Worm (Caenorhabditis elegans): ENCODE data around the gene Y70C5A.3.

The Y70C5A.3 gene

DNA sequence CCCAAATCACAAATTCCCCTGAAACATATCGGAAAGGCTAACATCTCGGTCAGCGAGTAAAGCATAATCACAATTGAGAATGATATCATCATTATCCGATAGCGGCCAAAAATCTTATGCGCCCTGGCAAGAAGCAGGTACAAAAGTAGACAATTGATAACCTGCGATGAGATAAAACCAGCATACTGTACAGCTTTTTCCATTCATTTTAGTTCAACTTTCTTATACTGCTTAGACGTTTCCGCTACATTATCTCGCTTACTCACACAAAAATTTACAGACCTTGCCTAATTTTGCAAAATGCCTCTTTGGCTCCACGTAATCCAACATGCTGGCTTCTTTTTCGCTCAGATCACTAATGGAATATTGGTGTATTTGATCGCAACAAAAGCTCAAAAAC, 37.8 kb downstream of the Y70C5A.3 start, which contains the start of gene str-150:
str-150 (plus strand) TSS at position 301 of the 400 bp plus-strand sequence.
- TF ChIP-seq ztf-23 (GFP tag; IDR thresholded peaks at IDR 0.05), result no peak
- no peak for TF ChIP-seq klf-2 (GFP tag; conservative IDR thresholded peaks at IDR 0.05)
- TF ChIP-seq cog-1 (tag; optimal IDR thresholded peaks at IDR 0.05), result no peak
- TF ChIP-seq T22C8.4 (GFP tag; IDR thresholded peaks at IDR 0.05), result no peak

DNA sequence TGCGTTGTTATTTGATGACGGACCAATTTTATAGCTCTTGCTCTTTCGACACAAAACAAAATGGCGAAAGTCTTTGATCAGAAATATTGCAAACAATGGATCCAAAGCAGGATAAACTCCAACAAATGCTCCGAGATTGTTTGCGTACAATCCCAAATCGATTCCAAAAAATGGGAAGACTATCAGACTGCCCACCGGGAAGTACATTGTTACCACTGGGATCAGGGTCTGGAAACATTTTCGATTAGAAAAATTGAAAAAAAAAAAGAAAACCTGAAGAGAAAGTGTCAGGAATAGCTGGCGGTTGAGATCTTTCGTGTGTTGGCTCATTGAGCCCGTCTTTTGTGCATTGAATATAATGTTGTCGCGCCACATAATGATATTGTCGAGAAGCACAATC, 39.7 kb downstream of the Y70C5A.3 start:
- TF ChIP-seq ztf-23 (GFP tag; IDR thresholded peaks at IDR 0.05), result no peak
- TF ChIP-seq ref-1 (GFP tag; conservative IDR thresholded peaks at IDR 0.05), result no peak
- no peak for TF ChIP-seq klf-2 (GFP tag; conservative IDR thresholded peaks at IDR 0.05)
- no peak for TF ChIP-seq flt-1 (GFP tag; IDR thresholded peaks at IDR 0.05)
- TF ChIP-seq ztf-29 (GFP tag; IDR thresholded peaks at IDR 0.05), result no peak
- TF ChIP-seq cog-1 (tag; optimal IDR thresholded peaks at IDR 0.05), result no peak
- no peak for TF ChIP-seq med-1 (GFP tag; optimal IDR thresholded peaks at IDR 0.05; ENCODE audit: insufficient read depth)
- no peak for TF ChIP-seq T22C8.4 (GFP tag; IDR thresholded peaks at IDR 0.05)
- no peak for TF ChIP-seq tab-1 (GFP tag; IDR thresholded peaks at IDR 0.05)

DNA sequence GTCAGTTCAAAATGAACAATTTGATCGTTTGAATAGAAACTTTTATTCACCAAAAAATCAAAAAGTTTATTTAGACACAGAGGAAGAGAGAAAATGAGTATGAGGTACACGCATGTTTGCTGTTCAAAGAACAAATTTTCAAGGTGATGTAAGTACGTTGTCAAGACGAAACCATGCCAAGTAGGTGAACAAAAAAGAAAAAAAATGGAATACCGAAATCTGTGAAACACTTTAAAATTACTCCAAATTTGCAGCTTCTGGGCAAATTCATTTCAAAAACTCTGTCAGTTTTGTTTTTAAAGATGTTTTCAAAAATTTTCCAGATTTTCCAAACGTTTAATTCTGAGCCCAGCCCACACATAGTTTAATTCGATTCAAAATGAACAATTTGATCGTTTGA, 40.3 kb downstream of the Y70C5A.3 start, which contains the start of gene nhr-271:
nhr-271 (minus strand) TSS at position 101 of the 400 bp plus-strand sequence.
- TF ChIP-seq klf-2 (GFP tag; conservative IDR thresholded peaks at IDR 0.05) (no peak), cog-1 (tag; optimal IDR thresholded peaks at IDR 0.05) (no peak), med-1 (GFP tag; optimal IDR thresholded peaks at IDR 0.05; ENCODE audit: insufficient read depth) (no peak), ztf-29 (GFP tag; IDR thresholded peaks at IDR 0.05) (no peak), ztf-23 (GFP tag; IDR thresholded peaks at IDR 0.05) (no peak), ref-1 (GFP tag; conservative IDR thresholded peaks at IDR 0.05) (no peak), tab-1 (GFP tag; IDR thresholded peaks at IDR 0.05) (no peak), T22C8.4 (GFP tag; IDR thresholded peaks at IDR 0.05) (no peak), flt-1 (GFP tag; IDR thresholded peaks at IDR 0.05) (no peak)

DNA sequence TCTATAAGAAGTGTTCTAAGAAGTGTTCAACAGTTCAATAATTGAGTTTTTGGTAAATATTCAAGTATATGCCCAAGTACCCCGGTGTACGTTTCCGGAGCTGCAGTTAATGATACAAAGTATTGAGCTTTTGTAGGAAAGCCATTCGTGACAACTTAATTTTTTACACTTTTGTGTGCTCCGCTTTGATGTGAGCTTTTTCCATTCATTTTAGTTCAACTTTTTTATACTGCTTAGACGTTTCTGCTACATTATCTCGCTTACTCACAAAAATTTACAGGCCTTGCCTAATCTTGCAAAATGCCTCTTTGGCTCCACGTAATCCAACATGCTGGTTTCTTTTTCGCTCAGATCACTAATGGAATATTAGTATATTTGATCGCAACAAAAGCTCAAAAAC, 44.8 kb downstream of the Y70C5A.3 start, which contains the start of gene str-151:
str-151 (plus strand) TSS at position 301 of the 400 bp plus-strand sequence.
- TF ChIP-seq flt-1 (GFP tag; IDR thresholded peaks at IDR 0.05) (no peak), tab-1 (GFP tag; IDR thresholded peaks at IDR 0.05) (no peak), klf-2 (GFP tag; conservative IDR thresholded peaks at IDR 0.05) (no peak), cog-1 (tag; optimal IDR thresholded peaks at IDR 0.05) (no peak)

DNA sequence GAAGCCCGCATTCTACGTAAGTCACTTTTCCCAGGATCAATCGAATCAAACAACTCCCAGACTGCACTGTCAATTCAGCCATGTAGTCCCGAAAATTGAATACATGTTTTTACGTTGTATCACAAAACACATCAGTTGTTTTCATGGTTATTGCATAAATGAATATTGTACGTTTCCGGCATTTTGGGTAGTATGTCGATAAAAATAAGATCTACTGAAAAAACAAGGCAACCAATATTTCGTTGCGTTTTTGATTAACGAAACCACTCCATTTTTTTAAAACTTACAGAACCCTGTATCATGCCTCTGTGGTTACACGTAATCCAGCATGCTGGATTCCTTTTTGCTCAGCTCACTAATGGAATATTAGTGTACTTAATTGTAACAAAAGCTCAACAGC, 47.6 kb downstream of the Y70C5A.3 start, which contains the start of gene str-149:
str-149 (plus strand) TSS at position 301 of the 400 bp plus-strand sequence.
- TF ChIP-seq tab-1 (GFP tag; IDR thresholded peaks at IDR 0.05) (no peak), flt-1 (GFP tag; IDR thresholded peaks at IDR 0.05) (no peak), med-1 (GFP tag; optimal IDR thresholded peaks at IDR 0.05; ENCODE audit: insufficient read depth) (no peak)

DNA sequence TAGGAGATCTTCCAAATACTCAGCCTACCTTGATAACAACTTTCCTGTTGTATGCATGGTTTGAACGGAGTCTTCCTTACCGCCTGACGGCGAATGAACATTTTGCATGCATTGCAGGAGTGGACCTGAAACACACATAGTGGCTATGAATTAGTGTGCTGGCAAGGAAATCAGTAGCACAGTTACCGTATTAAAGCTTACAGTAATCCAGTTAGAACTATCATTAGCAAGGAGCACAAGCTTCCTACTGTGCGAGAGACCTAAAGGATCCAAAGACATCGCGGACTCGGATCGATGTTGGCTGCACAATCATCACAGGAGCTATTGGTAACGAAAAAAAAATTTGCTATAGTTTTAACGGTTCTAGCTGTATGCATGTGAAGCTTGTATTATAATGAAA, 50.0 kb downstream of the Y70C5A.3 start, which contains the start of gene nhr-233:
nhr-233 (minus strand) TSS at position 101 of the 400 bp plus-strand sequence.
- TF ChIP-seq cog-1 (tag; optimal IDR thresholded peaks at IDR 0.05), result no peak
- TF ChIP-seq ref-1 (GFP tag; conservative IDR thresholded peaks at IDR 0.05), result no peak
- no peak for TF ChIP-seq ztf-23 (GFP tag; IDR thresholded peaks at IDR 0.05)
- TF ChIP-seq klf-2 (GFP tag; conservative IDR thresholded peaks at IDR 0.05), result no peak
- no peak for TF ChIP-seq flt-1 (GFP tag; IDR thresholded peaks at IDR 0.05)
- TF ChIP-seq tab-1 (GFP tag; IDR thresholded peaks at IDR 0.05), result no peak
- no peak for TF ChIP-seq med-1 (GFP tag; optimal IDR thresholded peaks at IDR 0.05; ENCODE audit: insufficient read depth)
- no peak for TF ChIP-seq ztf-29 (GFP tag; IDR thresholded peaks at IDR 0.05)
- no peak for TF ChIP-seq T22C8.4 (GFP tag; IDR thresholded peaks at IDR 0.05)

All from whole organism, midembryonic.